Worm (Caenorhabditis elegans) whole organism, early embryonic: ENCODE measurements around the gene M01B2.12.

Experiments
- B0310.2 ChIP-seq: sonication (generic microtip); optimal IDR thresholded peaks from 2 replicates; lab custom pipeline; 2016; ENCODE audit warnings: mild to moderate bottlenecking, missing genetic modification characterization, missing compliant biosample characterization
- ama-1 ChIP-seq: fragments of 150-350 bp; optimal IDR thresholded peaks from 2 replicates; lab custom pipeline; 2014
- ceh-13 ChIP-seq: fragments of 200-800 bp; sonication (Bioruptor generic); optimal IDR thresholded peaks from 2 replicates; lab custom pipeline; 2018; ENCODE audit warnings: mild to moderate bottlenecking, missing genetic modification characterization, missing compliant biosample characterization
- ceh-36 ChIP-seq: sonication (generic microtip); optimal IDR thresholded peaks from 2 replicates; lab custom pipeline; 2016; ENCODE audit warnings: missing genetic modification characterization, inconsistent platforms, missing compliant biosample characterization
- ets-7 ChIP-seq: sonication (generic microtip); optimal IDR thresholded peaks from 2 replicates; lab custom pipeline; 2016; ENCODE audit warnings: missing genotype, missing genetic modification characterization, missing compliant biosample characterization
- flt-1 ChIP-seq: fragments of 200-800 bp; sonication (Bioruptor generic); IDR thresholded peaks from 2 replicates; pipeline ENCODE4 v1.3.6; 2022; ENCODE audit warnings: missing genetic modification characterization, missing compliant biosample characterization
- hmbx-1 ChIP-seq: sonication (generic microtip); optimal IDR thresholded peaks from 2 replicates; lab custom pipeline; 2016; ENCODE audit warnings: mild to moderate bottlenecking, missing genetic modification characterization, missing compliant biosample characterization
- hmg-4 ChIP-seq: fragments of 200-800 bp; sonication (Bioruptor generic); optimal IDR thresholded peaks from 2 replicates; lab custom pipeline; 2018; ENCODE audit warnings: mild to moderate bottlenecking, missing genetic modification characterization, missing compliant biosample characterization
- hnd-1 ChIP-seq: sonication (generic microtip); optimal IDR thresholded peaks from 2 replicates; lab custom pipeline; 2016; ENCODE audit warnings: missing genetic modification characterization, missing compliant biosample characterization
- pes-1 ChIP-seq: fragments of 200-800 bp; sonication (Bioruptor generic); IDR thresholded peaks from 2 replicates; pipeline ENCODE4 v1.3.6; 2022; ENCODE audit warnings: missing genetic modification reagents, missing genetic modification characterization, missing compliant biosample characterization
- scrt-1 ChIP-seq: fragments of 200-800 bp; sonication (Bioruptor generic); IDR thresholded peaks from 2 replicates; pipeline ENCODE4 v1.3.6; 2022; ENCODE audit warnings: missing genetic modification characterization, missing compliant biosample characterization
- sea-1 ChIP-seq: fragments of 200-800 bp; sonication (Bioruptor generic); conservative IDR thresholded peaks from 2 replicates; pipeline ENCODE4 v1.3.6; 2022; ENCODE audit warnings: missing genetic modification characterization, missing compliant biosample characterization
- tbx-11 ChIP-seq: fragments of 200-800 bp; sonication (Bioruptor generic); IDR thresholded peaks from 2 replicates; pipeline ENCODE4 v1.3.6; 2022; ENCODE audit warnings: missing genetic modification characterization, missing compliant biosample characterization
- tbx-37 ChIP-seq: fragments of 200-800 bp; sonication (Bioruptor generic); conservative IDR thresholded peaks from 2 replicates; pipeline ENCODE4 v1.3.6; 2022; ENCODE audit warnings: missing genetic modification reagents, missing genetic modification characterization, missing compliant biosample characterization

DNA sequence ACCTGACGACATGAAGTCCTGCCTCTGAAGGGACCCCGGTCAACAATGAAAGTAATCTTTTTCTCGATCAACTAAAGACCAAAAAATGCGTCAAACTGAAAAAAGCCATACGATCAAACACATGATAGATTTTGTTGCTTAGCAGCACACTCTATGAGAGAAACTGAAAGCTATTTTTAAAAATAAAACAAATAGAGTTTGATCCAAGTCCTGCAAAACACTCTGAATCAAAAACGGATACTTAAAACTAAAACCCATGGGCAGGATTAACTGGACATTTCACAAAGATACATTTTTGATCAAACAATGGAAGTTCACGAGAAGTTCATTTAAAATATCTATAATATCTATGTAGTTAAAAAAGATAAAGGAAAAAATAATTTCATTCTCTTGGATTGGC lies 3.4 kb upstream of the M01B2.12 start, which contains the start of gene T10H4.13:
- TF ChIP-seq ceh-36 (tag; lab: Kevin White, UChicago) (no peak), sea-1 (no peak), flt-1 (GFP tag; lab: Robert Waterston, UW) (no peak), ama-1 (no peak), hnd-1 (tag; lab: Kevin White, UChicago) (no peak), tbx-37 (GFP tag; lab: Robert Waterston, UW) (no peak), hmg-4 (GFP tag; lab: Kevin White, UChicago) (no peak), scrt-1 (GFP tag; lab: Robert Waterston, UW) (no peak), B0310.2 (no peak), ets-7 (tag; lab: Kevin White, UChicago) (no peak), ceh-13 (GFP tag; lab: Kevin White, UChicago) (no peak), tbx-11 (GFP tag; lab: Robert Waterston, UW) (no peak), pes-1 (GFP tag; lab: Robert Waterston, UW) (no peak), hmbx-1 (tag; lab: Kevin White, UChicago) (no peak)
